Fruit fly (Drosophila melanogaster) whole organism: ENCODE data around the gene CG12698.

Experiments used
- EcR ChIP-seq, 2 experiments: fragments of >200 bp; optimal IDR thresholded peaks; 2 replicates each; lab custom pipeline; 2017; ENCODE audit warnings: missing biosample characterization in 2 of 2, missing genetic modification characterization in 2 of 2, missing genetic modification reagents in 2 of 2
- pan ChIP-seq: fragments of >200 bp; optimal IDR thresholded peaks from 2 replicates; lab custom pipeline; 2017
- psq ChIP-seq: fragments of >200 bp; optimal IDR thresholded peaks from 2 replicates; lab custom pipeline; 2017

DNA sequence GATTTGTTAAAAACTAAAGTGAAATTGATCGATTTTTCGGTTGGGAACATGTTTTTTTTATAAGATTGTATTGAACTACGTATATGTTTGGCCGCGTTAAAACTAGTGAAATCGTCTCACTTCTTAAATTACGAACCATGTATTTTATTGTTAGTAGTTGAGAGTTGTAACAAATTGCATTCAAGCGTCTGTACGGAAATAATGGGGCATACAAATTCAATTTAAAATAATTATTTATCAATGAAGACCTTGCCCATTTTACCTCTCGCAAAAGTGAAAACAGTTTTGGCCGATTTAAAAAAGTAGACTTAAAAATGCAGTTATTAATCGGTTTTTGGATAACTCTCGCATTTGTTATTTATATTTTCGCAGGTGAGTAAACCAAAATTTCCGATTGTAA, 2.9 kb downstream of the CG12698 start, which contains the start of gene Muc14A:
- no peak for TF ChIP-seq psq
- TF ChIP-seq pan (lab: Kevin White, UChicago): no peak
- TF ChIP-seq EcR (GFP tag; optimal IDR thresholded peaks at IDR 0.05; lab: Kevin White, UChicago): no peak
